Fruit fly (Drosophila melanogaster) whole organism, embryonic: Measurements from ENCODE around the gene RpS28a.

Experiments
- ATbp ChIP-seq: fragments of 200-800 bp; sonication (Bioruptor generic); optimal IDR thresholded peaks from 2 replicates; lab custom pipeline; 2017; ENCODE audit warnings: missing biosample characterization, mild to moderate bottlenecking, missing genetic modification characterization, missing genetic modification reagents
- CG11723 ChIP-seq: fragments of 200-800 bp; sonication (Bioruptor generic); optimal IDR thresholded peaks from 2 replicates; lab custom pipeline; 2017; ENCODE audit warnings: missing biosample characterization, mild to moderate bottlenecking, missing genetic modification characterization
- CG12744 ChIP-seq: fragments of 200-800 bp; sonication (Bioruptor generic); optimal IDR thresholded peaks from 2 replicates; lab custom pipeline; 2016; ENCODE audit warnings: missing biosample characterization, missing genetic modification characterization
- CG12769 ChIP-seq: fragments of 200-800 bp; sonication (Bioruptor generic); optimal IDR thresholded peaks from 2 replicates; lab custom pipeline; 2019; ENCODE audit warnings: missing biosample characterization, mild to moderate bottlenecking, missing genetic modification characterization, moderate library complexity
- CG1603 ChIP-seq: fragments of 200-800 bp; sonication (Bioruptor generic); optimal IDR thresholded peaks from 2 replicates; lab custom pipeline; 2019; ENCODE audit warnings: missing biosample characterization, mild to moderate bottlenecking, missing genetic modification characterization, moderate library complexity
- CG17612 ChIP-seq: fragments of 200-800 bp; sonication (Bioruptor generic); IDR thresholded peaks from 2 replicates; pipeline ENCODE4 v1.3.6; 2022; ENCODE audit warnings: missing biosample characterization, missing genetic modification characterization
- CG18476 ChIP-seq: fragments of 200-800 bp; sonication (Bioruptor generic); optimal IDR thresholded peaks from 2 replicates; lab custom pipeline; 2016; ENCODE audit warnings: missing biosample characterization, mild to moderate bottlenecking, missing genetic modification characterization
- CG18599 ChIP-seq: fragments of 200-800 bp; sonication (Bioruptor generic); optimal IDR thresholded peaks from 3 replicates; lab custom pipeline; 2017; ENCODE audit warnings: missing biosample characterization, missing genetic modification characterization, mild to moderate bottlenecking, moderate library complexity, missing genetic modification reagents
- CG2120 ChIP-seq: fragments of 200-800 bp; sonication (Bioruptor generic); optimal IDR thresholded peaks from 3 replicates; lab custom pipeline; 2016; ENCODE audit warnings: missing biosample characterization, missing genetic modification characterization
- CG31441 ChIP-seq: fragments of 200-800 bp; sonication (Bioruptor generic); IDR thresholded peaks from 2 replicates; pipeline ENCODE4 v1.3.6; 2022; ENCODE audit warnings: missing biosample characterization, missing genetic modification characterization
- CG34422 ChIP-seq: fragments of 200-800 bp; sonication (Bioruptor generic); IDR thresholded peaks from 3 replicates; pipeline ENCODE4 v1.3.6; 2022; ENCODE audit warnings: missing biosample characterization, missing genetic modification characterization
- CG7556 ChIP-seq: fragments of 200-800 bp; sonication (Bioruptor generic); optimal IDR thresholded peaks from 2 replicates; lab custom pipeline; 2017; ENCODE audit warnings: missing biosample characterization, mild to moderate bottlenecking, missing genetic modification characterization
- CG7839 ChIP-seq: fragments of 200-800 bp; sonication (Bioruptor generic); optimal IDR thresholded peaks from 3 replicates; lab custom pipeline; 2018; ENCODE audit warnings: missing biosample characterization, mild to moderate bottlenecking, missing genetic modification characterization, moderate library complexity
- CG7963 ChIP-seq: fragments of 200-800 bp; sonication (Bioruptor generic); IDR thresholded peaks from 3 replicates; pipeline ENCODE4 v1.3.6; 2022; ENCODE audit warnings: missing biosample characterization, missing genetic modification characterization; ENCODE audit not compliant: partially characterized antibody
- CG8290 ChIP-seq, 3 experiments: fragments of 200-800 bp; sonication (Bioruptor generic); optimal IDR thresholded peaks; 2 replicates each; lab custom pipeline; 2016 to 2019; ENCODE audit warnings: missing biosample characterization in 3 of 3, missing genetic modification characterization in 3 of 3, mild to moderate bottlenecking in 2 of 3, moderate library complexity in 1 of 3
- D19A ChIP-seq: fragments of 200-800 bp; optimal IDR thresholded peaks from 3 replicates; lab custom pipeline; 2019; ENCODE audit warnings: missing biosample characterization, mild to moderate bottlenecking, missing genetic modification characterization, moderate library complexity
- Deaf1 ChIP-seq: fragments of 200-800 bp; optimal IDR thresholded peaks from 3 replicates; lab custom pipeline; 2019; ENCODE audit warnings: missing biosample characterization, mild to moderate bottlenecking, missing genetic modification characterization, moderate library complexity
- Drgx ChIP-seq: fragments of 200-800 bp; sonication (Bioruptor generic); IDR thresholded peaks from 2 replicates; pipeline ENCODE4 v1.3.6; 2022; ENCODE audit warnings: missing biosample characterization, missing genetic modification characterization
- Ets65A ChIP-seq: fragments of 200-800 bp; sonication (Bioruptor generic); peaks from one replicate; lab custom pipeline; 2016; ENCODE audit warnings: missing biosample characterization, missing genetic modification characterization
- Fer2 ChIP-seq: fragments of 200-800 bp; sonication (Bioruptor generic); optimal IDR thresholded peaks from 2 replicates; lab custom pipeline; 2018; ENCODE audit warnings: missing biosample characterization, mild to moderate bottlenecking, missing genetic modification characterization, moderate library complexity
- GATAe ChIP-seq: fragments of 200-800 bp; sonication (Bioruptor generic); conservative IDR thresholded peaks from 2 replicates; pipeline ENCODE4 v1.3.6; 2022; ENCODE audit warnings: missing biosample characterization, missing genetic modification characterization
- Hand ChIP-seq: fragments of 200-800 bp; sonication (Bioruptor generic); optimal IDR thresholded peaks from 2 replicates; lab custom pipeline; 2017; ENCODE audit warnings: mild to moderate bottlenecking, missing biosample characterization, missing genetic modification reagents, missing genetic modification characterization
- Hmx ChIP-seq: fragments of 200-800 bp; sonication (Bioruptor generic); optimal IDR thresholded peaks from 2 replicates; lab custom pipeline; 2016; ENCODE audit warnings: missing biosample characterization, missing genetic modification characterization
- Lim3 ChIP-seq: fragments of 200-800 bp; sonication (Bioruptor generic); IDR thresholded peaks from 2 replicates; pipeline ENCODE4 v1.3.6; 2022; ENCODE audit warnings: missing biosample characterization, missing genetic modification characterization
- Med ChIP-seq: fragments of 200-800 bp; sonication (Bioruptor generic); peaks from one replicate; lab custom pipeline; 2016; ENCODE audit warnings: missing biosample characterization, missing genetic modification characterization, mild to moderate bottlenecking, inconsistent platforms, moderate library complexity
- NC2β ChIP-seq: fragments of 200-800 bp; sonication (Bioruptor generic); optimal IDR thresholded peaks from 2 replicates; lab custom pipeline; 2016; ENCODE audit warnings: missing biosample characterization, missing genetic modification characterization
- PHDP ChIP-seq: fragments of 200-800 bp; sonication (Bioruptor generic); optimal IDR thresholded peaks from 3 replicates; lab custom pipeline; 2018; ENCODE audit warnings: missing biosample characterization, mild to moderate bottlenecking, missing genetic modification characterization, moderate library complexity
- Pdp1 ChIP-seq, 2 experiments: fragments of 200-800 bp; sonication (Bioruptor generic); optimal IDR thresholded peaks; 3 replicates each; lab custom pipeline; 2016; ENCODE audit warnings: missing biosample characterization in 2 of 2, missing genetic modification characterization in 2 of 2, mild to moderate bottlenecking in 1 of 2, moderate library complexity in 1 of 2
- Ptx1 ChIP-seq: fragments of 200-800 bp; sonication (Bioruptor generic); IDR thresholded peaks from 2 replicates; pipeline ENCODE4 v1.3.6; 2022; ENCODE audit warnings: missing biosample characterization, missing genetic modification characterization
- Tbp ChIP-seq: fragments of >200 bp; optimal IDR thresholded peaks from 2 replicates; lab custom pipeline; 2018; ENCODE audit warnings: missing biosample characterization, missing genetic modification characterization
- cato ChIP-seq: fragments of 200-800 bp; sonication (Bioruptor generic); optimal IDR thresholded peaks from 2 replicates; lab custom pipeline; 2016; ENCODE audit warnings: missing biosample characterization, missing genetic modification characterization, borderline replicate concordance
- ci ChIP-seq: fragments of 200-800 bp; sonication (Bioruptor generic); IDR thresholded peaks from 3 replicates; pipeline ENCODE4 v1.3.6; 2022; ENCODE audit warnings: missing biosample characterization, missing genetic modification characterization
- crol ChIP-seq: fragments of 200-800 bp; sonication (Bioruptor generic); IDR thresholded peaks from 2 replicates; pipeline ENCODE4 v1.3.6; 2022; ENCODE audit warnings: missing biosample characterization, missing genetic modification characterization
- emc ChIP-seq: fragments of 200-800 bp; sonication (Bioruptor generic); optimal IDR thresholded peaks from 2 replicates; lab custom pipeline; 2016; ENCODE audit warnings: missing biosample characterization, missing genetic modification characterization
- exex ChIP-seq: fragments of 200-800 bp; sonication (Bioruptor generic); optimal IDR thresholded peaks from 4 replicates; lab custom pipeline; 2018; ENCODE audit warnings: missing biosample characterization, mild to moderate bottlenecking, missing genetic modification characterization, moderate library complexity
- gcm ChIP-seq: fragments of 200-800 bp; sonication (Bioruptor generic); optimal IDR thresholded peaks from 2 replicates; lab custom pipeline; 2019; ENCODE audit warnings: missing biosample characterization, mild to moderate bottlenecking, missing genetic modification characterization, moderate library complexity
- grn ChIP-seq: fragments of 200-800 bp; sonication (Bioruptor generic); optimal IDR thresholded peaks from 3 replicates; lab custom pipeline; 2017; ENCODE audit warnings: missing biosample characterization, missing genetic modification characterization
- kah ChIP-seq: fragments of 200-800 bp; sonication (Bioruptor generic); optimal IDR thresholded peaks from 2 replicates; lab custom pipeline; 2018; ENCODE audit warnings: missing biosample characterization, mild to moderate bottlenecking, missing genetic modification characterization
- lab ChIP-seq: fragments of 200-800 bp; sonication (Bioruptor generic); optimal IDR thresholded peaks from 3 replicates; lab custom pipeline; 2017; ENCODE audit warnings: missing biosample characterization, missing genetic modification characterization, mild to moderate bottlenecking, moderate library complexity, missing genetic modification reagents
- mirr ChIP-seq: fragments of 200-800 bp; sonication (Bioruptor generic); optimal IDR thresholded peaks from 3 replicates; lab custom pipeline; 2018; ENCODE audit warnings: missing biosample characterization, mild to moderate bottlenecking, missing genetic modification characterization
- mld ChIP-seq: fragments of 200-800 bp; sonication (Bioruptor generic); IDR thresholded peaks from 3 replicates; pipeline ENCODE4 v1.3.6; 2022; ENCODE audit warnings: missing biosample characterization, missing genetic modification characterization; ENCODE audit not compliant: partially characterized antibody
- sens ChIP-seq: fragments of 200-800 bp; sonication (Bioruptor generic); peaks from one replicate; lab custom pipeline; 2016; ENCODE audit warnings: missing biosample characterization, missing genetic modification characterization
- sug ChIP-seq: fragments of 200-800 bp; optimal IDR thresholded peaks from 2 replicates; lab custom pipeline; 2019; ENCODE audit warnings: missing biosample characterization, mild to moderate bottlenecking, missing genetic modification characterization, moderate library complexity
- wek ChIP-seq: fragments of 200-800 bp; sonication (Bioruptor generic); optimal IDR thresholded peaks from 3 replicates; lab custom pipeline; 2018; ENCODE audit warnings: missing biosample characterization, mild to moderate bottlenecking, missing genetic modification characterization, moderate library complexity

RpS28a gene

dm6 chr3R:30071827-30072226 is 49.4 kb upstream of the RpS28a start (continued):
- TF ChIP-seq CG8290 (GFP tag; optimal IDR thresholded peaks at IDR 0.05; lab: Kevin White, UChicago) (peak; percentile 10), CG8290 (tag; optimal IDR thresholded peaks at IDR 0.05; lab: Kevin White, UChicago) (peak; percentile 16 to 18), Drgx (peak; percentile 51; the same call in 1 of the 2 replicates), ci (0 out of 3 replicates have a peak, but pooled peaks have one; percentile 56), Lim3 (GFP tag; lab: Robert Waterston, UW) (no peak), gcm (GFP tag; lab: Kevin White, UChicago) (no peak), Deaf1 (tag; lab: Kevin White, UChicago) (no peak), Ptx1 (GFP tag; lab: Robert Waterston, UW) (no peak)
- TF ChIP-seq, all 482 proteins: peak for 16

- TF ChIP-seq CG8290 (GFP tag; optimal IDR thresholded peaks at IDR 0.05; lab: Kevin White, UChicago), result peak; percentile 64
- TF ChIP-seq CG8290 (tag; optimal IDR thresholded peaks at IDR 0.05; lab: Kevin White, UChicago), result peak in 1 of 2 experiments; percentile 27
- TF ChIP-seq Tbp (GFP tag; lab: Kevin White, UChicago), result no peak
- TF ChIP-seq CG7839, result no peak
- TF ChIP-seq CG7556 (GFP tag; lab: Kevin White, UChicago), result no peak
- TF ChIP-seq CG17612 (GFP tag; lab: Robert Waterston, UW), result peak; percentile 70
These were observed 47.8 kb upstream of the RpS28a start for dm6 chr3R:30070198-30070597.

dm6 chr3R:30066004-30066403 is 43.6 kb upstream of the RpS28a start:
- TF ChIP-seq Med (GFP tag; lab: Kevin White, UChicago), result peak; percentile 23
- peak; percentile 3 for TF ChIP-seq Ets65A (GFP tag; lab: Kevin White, UChicago)
- TF ChIP-seq CG31441 (GFP tag; lab: Robert Waterston, UW), result no peak
- TF ChIP-seq CG12769 (tag; lab: Kevin White, UChicago), result peak; percentile 33

- TF ChIP-seq Hand (GFP tag; lab: Kevin White, UChicago), result no peak
- TF ChIP-seq CG2120 (GFP tag; lab: Kevin White, UChicago), result no peak
- no peak for TF ChIP-seq Hmx
- TF ChIP-seq crol (GFP tag; lab: Robert Waterston, UW), result 0 out of 2 replicates have a peak, but pooled peaks have one; percentile 39
- no peak for TF ChIP-seq mld
- TF ChIP-seq sens (GFP tag; lab: Kevin White, UChicago), result peak; percentile 68
- TF ChIP-seq wek (GFP tag; lab: Kevin White, UChicago), result no peak
- peak; percentile 78 for TF ChIP-seq sug
- TF ChIP-seq CG12744 (GFP tag; lab: Kevin White, UChicago), result no peak
- peak; percentile 2 for TF ChIP-seq CG1603 (tag; lab: Kevin White, UChicago)
- peak; percentile 51 for TF ChIP-seq GATAe
- TF ChIP-seq lab (GFP tag; lab: Kevin White, UChicago), result peak; percentile 33
- TF ChIP-seq CG8290 (GFP tag; optimal IDR thresholded peaks at IDR 0.05; lab: Kevin White, UChicago), result no peak
- TF ChIP-seq CG8290 (tag; optimal IDR thresholded peaks at IDR 0.05; lab: Kevin White, UChicago), result peak in 1 of 2 experiments; percentile 6
- peak in 1 of 2 experiments; percentile 43 for TF ChIP-seq Pdp1 (GFP tag; optimal IDR thresholded peaks at IDR 0.05; lab: Kevin White, UChicago)
- peak; percentile 31 for TF ChIP-seq grn (GFP tag; lab: Kevin White, UChicago)
- TF ChIP-seq cato (GFP tag; lab: Kevin White, UChicago), result no peak
- peak; percentile 66 for TF ChIP-seq Med (GFP tag; lab: Kevin White, UChicago)
- no peak for TF ChIP-seq kah
- no peak for TF ChIP-seq D19A (tag; lab: Kevin White, UChicago)
- peak; percentile 61 for TF ChIP-seq exex
- TF ChIP-seq CG11723 (GFP tag; lab: Kevin White, UChicago), result no peak
- TF ChIP-seq CG34422 (GFP tag; lab: Robert Waterston, UW), result no peak
- TF ChIP-seq mirr (GFP tag; lab: Kevin White, UChicago), result peak; percentile 39
- TF ChIP-seq NC2β, result no peak
- TF ChIP-seq emc (GFP tag; lab: Kevin White, UChicago), result no peak
- TF ChIP-seq Fer2 (tag; lab: Kevin White, UChicago), result no peak
- no peak for TF ChIP-seq Drgx
- TF ChIP-seq PHDP, result no peak
- no peak for TF ChIP-seq CG18476
- TF ChIP-seq CG18599 (GFP tag; lab: Kevin White, UChicago), result peak; percentile 41
- TF ChIP-seq ATbp (GFP tag; lab: Kevin White, UChicago), result peak; percentile 4
- TF ChIP-seq CG7963, result no peak
These were observed 41.3 kb upstream of the RpS28a start for dm6 chr3R:30063704-30064103.
